Fruit fly (Drosophila melanogaster): ENCODE data around the gene Lipt2.
A peak's percentile ranks its signal among the peaks of the same experiment; 100 is the strongest.

Lipt2 gene

DNA sequence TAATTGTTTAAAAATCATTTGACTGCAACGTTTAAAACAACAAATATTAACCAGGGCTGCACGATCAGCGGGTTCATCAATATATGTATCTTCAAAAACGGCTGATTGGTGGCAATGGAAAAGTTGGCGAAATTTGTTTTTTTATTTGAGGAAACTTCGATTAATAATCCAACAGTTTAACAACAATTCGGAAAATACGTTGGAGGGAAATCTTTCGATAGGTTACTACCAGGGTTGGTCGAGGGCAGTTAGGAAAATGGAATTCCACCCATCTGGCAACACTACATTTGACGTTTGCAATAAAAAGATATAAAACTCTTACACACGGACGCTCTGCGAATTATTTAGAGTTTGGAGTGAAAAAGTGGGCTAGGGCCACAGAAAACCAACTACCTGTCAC, at the start of gene Lipt2, which contains the start of gene CG14650:
Lipt2 (minus strand) TSS at position 217 of the 400 bp plus-strand sequence.
CG14650 (plus strand) TSS at position 275 of the 400 bp plus-strand sequence.
- TF ChIP-seq CTCF (optimal IDR thresholded peaks at IDR 0.05) = peak; percentile 8 to 9
- TF ChIP-seq CG8478 (optimal IDR thresholded peaks at IDR 0.05) = no peak

DNA sequence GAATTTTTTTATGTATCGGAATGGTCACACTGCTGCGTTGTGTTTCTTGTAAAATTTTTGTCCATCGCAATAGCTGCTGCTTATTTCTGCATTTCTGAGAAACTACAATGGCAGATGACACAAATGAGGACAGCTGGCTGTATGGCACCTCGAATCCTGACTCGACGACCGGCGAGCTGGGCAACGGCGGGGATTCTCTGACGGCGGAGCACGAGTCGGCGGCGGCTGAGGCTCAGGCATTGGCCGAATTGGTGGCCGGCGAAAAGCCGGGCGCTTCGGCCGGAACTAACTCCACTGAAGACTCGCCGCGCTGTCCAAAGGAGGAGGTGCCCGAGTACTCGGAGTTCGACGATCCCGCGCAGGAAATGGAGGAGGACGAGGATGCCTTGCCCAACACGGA, 47.9 kb upstream of the Lipt2 start, which contains the start of gene Fip1:
Fip1 (plus strand) TSS at position 10 of the 400 bp plus-strand sequence.
- TF ChIP-seq CG8478 (optimal IDR thresholded peaks at IDR 0.05) (no peak), CTCF (optimal IDR thresholded peaks at IDR 0.05) (no peak)

DNA sequence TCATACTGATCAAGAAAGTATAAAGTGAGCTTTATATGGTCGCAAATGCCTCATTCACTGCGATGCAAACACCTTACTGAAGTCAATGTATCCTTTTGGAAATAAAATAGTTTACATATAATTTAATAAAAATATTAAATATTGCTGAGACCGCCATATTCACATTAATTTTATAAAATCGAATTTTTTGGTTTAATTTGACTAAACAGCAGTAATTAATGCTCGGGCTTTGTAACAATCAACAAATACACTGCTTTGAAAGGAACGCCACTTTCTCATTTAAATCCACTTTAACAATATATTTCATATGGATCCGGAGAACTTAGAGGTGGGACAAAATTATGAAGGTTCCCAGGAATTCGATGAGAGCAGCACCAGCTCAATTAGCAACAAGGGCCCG, 43.4 kb upstream of the Lipt2 start, which contains the start of gene sac:
sac (plus strand) TSS at position 301 of the 400 bp plus-strand sequence.
- no peak for TF ChIP-seq CTCF (optimal IDR thresholded peaks at IDR 0.05)
- no peak for TF ChIP-seq CG8478 (optimal IDR thresholded peaks at IDR 0.05)

DNA sequence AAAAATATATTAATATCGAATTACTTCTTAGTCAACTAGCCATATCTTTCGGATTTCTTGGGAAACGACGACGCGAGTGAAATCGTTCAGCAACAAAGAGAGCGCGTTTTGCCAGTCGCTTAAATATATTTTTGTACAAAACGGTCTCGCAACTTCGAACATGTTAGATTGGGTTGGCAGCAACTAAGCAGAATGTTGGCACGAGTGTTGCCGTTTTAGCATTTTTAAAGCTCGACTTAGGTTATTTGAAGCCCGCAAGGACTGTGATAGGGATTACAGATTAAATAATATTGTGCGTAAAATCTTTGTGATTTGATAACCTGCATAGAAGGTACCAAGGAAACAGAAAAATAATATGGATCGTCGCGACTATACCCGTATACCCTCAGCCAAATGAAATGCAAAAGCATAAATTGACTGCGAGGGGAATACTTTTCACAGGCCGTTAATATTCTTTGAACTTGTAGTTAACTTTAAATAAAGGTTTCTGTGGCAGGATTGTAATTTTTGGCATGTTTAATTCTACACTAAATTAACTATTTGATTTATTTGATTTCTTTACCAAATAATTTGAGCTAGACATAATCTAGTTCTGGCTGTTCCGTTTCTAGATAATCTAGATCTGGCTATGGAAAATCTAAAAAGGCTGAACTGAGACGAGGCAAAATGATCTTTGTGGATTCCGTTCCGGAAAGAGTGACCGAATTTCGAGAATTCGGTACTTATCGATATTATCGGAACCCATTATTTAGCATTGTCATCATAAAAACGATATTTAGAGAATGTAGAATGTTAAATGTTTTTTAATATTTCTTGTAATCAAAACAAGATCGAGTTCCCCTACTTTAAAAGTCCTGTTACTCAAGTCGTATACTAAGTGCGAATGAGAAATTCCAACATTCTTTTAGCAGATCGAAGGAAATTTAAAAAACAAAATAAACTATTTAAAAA, 42.2 kb upstream of the Lipt2 start, which contains the start of gene CG31523:
CG31523 (minus strand) TSS at position 170 of the 951 bp plus-strand sequence.
- TF ChIP-seq CTCF (optimal IDR thresholded peaks at IDR 0.05) (peak in 1 of 2 experiments; percentile 28), CG8478 (optimal IDR thresholded peaks at IDR 0.05) (no peak)

DNA sequence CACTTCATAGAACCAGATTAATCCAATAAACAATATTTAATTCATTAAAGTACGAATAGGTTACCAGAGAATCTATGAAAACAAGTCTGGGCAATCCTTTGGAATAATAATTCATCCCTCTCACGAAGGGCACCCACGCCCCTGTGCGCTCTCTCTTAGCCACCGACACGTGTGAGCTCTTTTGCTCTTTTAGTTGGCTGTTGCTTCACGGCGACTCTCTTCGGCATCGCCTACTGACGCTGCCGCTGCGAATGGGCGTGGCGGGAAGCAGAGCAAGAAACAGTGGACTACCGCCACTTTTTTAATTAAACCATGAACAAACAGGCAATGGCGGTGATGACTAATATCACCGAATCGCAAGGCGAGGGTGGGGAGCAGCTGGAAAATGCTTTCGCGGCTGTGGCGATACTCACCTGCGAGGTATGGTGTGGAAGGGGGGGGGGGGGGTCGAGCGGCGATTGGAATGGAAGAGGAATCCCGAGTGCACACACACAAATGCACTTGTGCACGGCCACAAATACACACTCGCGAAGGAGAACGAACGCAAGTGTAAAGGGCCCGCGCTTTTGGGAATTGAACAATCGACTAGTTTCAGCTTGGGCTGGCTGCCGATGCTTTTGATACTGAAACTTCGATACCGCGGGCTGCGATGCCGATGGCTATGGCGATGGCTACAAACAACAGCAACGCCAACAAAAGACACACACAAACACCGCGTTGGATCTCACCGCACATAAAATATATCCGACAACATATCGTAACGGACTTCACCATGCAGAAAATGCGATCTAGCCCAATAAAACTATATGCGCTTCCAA, 41.3 kb upstream of the Lipt2 start:
- TF ChIP-seq CG8478 (optimal IDR thresholded peaks at IDR 0.05) = no peak
- TF ChIP-seq CTCF (optimal IDR thresholded peaks at IDR 0.05) = no peak

DNA sequence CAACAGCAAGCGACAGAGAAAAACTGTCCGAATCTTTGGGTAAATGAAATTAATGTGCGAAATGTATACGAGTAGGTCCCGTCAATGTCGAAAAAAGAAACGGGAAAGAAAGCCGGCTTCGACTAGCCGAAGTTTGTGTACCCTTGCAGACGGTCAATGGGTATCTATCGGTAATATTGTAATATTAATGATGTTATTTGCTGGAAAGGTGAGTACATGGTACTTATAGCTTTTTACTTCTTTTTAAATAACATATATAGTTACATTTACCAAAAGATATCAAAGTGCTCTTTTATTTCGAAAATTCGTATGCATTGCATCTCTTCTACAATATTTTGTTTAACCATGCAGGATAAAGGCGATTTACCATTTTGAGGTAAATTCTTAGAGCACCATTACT, 38.9 kb upstream of the Lipt2 start:
- no peak for TF ChIP-seq CG8478 (optimal IDR thresholded peaks at IDR 0.05)
- no peak for TF ChIP-seq CTCF (optimal IDR thresholded peaks at IDR 0.05)

DNA sequence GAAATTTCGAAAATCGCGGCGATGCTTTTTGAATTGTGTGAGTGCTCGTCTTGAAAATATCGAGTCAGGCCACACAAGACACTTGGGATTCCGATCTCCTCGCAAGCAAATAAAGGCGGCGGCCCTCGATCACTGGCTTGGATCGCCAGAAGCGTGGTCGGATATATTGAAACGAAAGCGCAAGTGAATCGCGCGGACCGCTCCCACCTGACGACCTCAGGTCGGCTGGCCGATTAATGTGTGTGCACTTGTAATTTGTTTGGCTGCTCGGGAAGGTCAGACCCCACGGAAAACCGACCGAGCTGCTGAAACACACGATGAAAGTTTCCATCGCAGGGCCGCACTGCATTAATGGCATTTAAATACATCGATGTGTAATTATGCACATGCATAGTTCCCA, 38.2 kb upstream of the Lipt2 start:
- TF ChIP-seq CTCF (optimal IDR thresholded peaks at IDR 0.05) (no peak), CG8478 (optimal IDR thresholded peaks at IDR 0.05) (no peak)

DNA sequence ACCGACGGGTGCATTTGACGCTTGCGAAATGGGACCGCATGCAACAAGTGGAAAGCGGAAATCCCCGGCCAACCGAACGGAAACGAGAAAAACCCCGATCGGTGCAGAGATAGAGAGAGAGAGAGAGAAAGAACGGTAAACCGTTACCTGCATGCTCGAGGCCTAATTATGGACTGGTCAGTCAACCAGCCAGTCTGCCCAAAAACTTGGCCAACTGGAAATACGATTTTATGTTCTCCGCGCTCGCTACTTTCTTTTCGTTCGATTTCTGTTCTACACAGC, 35.5 kb upstream of the Lipt2 start:
- no peak for TF ChIP-seq CTCF (optimal IDR thresholded peaks at IDR 0.05)
- no peak for TF ChIP-seq CG8478 (optimal IDR thresholded peaks at IDR 0.05)

DNA sequence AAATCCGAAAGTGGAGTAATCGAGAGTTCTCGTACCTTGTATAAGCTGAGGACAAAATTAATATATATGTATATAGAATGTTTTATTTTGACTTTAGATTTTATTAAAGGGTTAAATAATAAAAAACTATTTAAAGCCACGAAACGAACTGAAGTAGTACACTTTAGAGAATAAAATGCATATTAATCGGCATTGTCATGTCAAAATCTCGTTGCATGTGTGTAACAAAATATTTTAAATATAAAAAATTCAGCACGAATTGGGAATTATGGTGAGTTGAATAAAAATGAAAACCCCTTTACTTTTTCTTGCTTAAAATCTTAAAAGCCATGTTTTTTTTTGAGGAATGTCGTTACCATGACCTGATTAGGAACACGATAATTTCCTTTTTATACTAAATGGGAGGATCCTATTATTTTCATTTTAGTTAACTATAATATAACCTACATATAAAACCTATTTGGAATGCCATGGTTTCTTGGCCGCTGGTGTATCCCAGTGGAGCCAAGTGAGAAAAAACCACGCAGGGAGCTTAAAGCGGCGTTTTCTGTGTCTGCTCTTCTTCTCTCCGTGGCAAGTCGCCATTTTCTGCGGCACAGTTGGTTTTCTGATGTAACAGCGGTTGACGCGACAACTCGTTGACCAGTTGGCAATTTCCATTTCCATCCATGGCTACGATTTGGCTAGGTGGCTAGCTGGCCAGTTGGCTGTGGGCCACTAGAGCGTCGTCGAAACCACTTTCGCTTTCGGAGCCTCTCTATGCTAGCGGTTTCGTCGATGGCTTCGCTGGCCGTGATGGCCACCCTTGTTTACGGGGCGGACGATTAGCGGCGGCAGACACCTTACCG, 34.9 kb upstream of the Lipt2 start:
- no peak for TF ChIP-seq CG8478 (optimal IDR thresholded peaks at IDR 0.05)
- no peak for TF ChIP-seq CTCF (optimal IDR thresholded peaks at IDR 0.05)

DNA sequence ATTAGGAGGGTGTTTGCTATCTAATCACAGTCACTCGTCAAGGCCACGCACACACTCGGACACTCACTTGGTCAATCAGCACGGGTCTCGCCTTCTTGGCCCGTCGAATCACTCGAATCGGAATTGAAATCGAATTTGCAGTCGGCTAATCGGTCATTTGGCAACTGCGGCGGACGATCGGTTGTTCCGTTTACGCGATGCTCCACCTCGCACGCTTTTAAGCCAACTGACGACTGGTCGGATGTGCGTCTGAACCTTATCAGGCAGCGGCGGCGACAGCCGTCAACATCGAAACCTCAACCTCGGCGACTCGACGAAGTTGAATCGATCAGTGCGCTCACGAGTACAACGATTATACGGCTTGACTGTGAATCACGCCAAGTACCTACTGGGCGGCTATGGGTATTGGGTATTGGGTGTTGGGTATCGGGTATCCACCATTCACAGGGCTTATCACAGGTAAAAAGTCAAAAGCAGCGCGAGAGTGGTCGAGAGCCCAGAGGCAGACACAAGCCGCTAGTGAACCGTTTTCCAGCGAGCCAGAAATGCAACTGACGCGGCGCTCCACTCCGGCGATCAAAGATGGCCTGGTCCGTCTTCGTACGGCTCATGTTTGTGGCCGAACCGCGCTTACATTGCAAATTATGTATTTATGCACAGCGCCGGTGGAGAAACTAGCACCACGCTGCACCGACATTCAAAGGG, 34.1 kb upstream of the Lipt2 start:
- TF ChIP-seq CTCF (optimal IDR thresholded peaks at IDR 0.05) (no peak), CG8478 (optimal IDR thresholded peaks at IDR 0.05) (no peak)

DNA sequence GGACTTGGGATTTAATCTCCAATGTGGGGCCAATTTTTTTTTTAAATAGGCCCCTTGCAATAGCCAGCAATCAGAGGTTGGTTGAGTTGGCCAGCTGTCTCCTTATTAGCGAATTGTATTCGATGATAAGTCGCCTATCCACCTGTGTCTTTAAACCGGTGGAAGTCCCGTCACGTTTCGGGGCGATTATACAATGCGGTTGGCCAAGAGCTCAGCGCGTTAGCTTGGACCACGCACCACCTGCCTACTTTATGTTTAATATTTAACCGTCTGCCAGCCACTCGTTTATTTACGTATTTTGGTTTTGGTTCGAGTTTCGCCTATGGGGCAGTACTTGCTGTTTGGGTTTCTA, 33.5 kb upstream of the Lipt2 start:
- no peak for TF ChIP-seq CG8478 (optimal IDR thresholded peaks at IDR 0.05)

DNA sequence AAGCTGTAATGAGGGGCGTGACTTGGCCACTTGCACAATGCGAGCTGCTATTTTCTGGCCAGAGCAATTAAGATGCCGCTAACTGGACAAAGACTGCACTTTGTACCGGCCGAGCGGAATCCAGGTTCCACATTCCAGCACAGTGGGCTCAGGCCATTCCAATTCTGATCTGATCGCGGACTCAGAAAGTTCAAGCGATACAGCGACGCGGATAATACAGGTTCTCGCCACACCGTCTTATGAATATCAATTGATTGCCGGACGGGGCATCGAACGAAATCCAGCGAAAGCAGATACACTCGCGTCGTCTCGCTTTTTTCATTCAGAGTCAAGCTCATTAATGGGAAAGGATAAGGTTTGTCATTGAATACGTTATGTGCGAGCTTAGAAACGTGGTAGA, 31.8 kb upstream of the Lipt2 start:
- TF ChIP-seq CTCF (optimal IDR thresholded peaks at IDR 0.05) (no peak), CG8478 (optimal IDR thresholded peaks at IDR 0.05) (no peak)

DNA sequence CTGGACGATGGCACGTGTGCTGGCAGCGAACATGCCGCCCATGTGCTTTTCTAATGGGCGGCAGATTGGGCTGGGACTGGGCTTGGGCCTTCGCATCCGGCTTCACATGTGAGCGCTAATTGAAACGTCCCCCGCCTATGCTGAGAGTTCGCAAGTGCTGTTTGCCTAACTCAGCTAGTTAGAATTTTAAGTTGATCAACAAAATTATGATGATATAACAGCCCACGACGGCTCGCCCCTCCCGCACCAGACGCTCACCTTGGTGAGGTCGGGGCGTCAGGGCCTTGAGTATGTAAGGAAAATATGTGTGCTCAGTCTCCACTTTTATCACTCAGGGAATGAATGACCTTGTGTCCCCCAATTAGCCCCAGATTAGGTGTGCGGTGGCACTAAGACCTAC, 29.8 kb upstream of the Lipt2 start:
- TF ChIP-seq CTCF (optimal IDR thresholded peaks at IDR 0.05) (no peak), CG8478 (optimal IDR thresholded peaks at IDR 0.05) (no peak)

DNA sequence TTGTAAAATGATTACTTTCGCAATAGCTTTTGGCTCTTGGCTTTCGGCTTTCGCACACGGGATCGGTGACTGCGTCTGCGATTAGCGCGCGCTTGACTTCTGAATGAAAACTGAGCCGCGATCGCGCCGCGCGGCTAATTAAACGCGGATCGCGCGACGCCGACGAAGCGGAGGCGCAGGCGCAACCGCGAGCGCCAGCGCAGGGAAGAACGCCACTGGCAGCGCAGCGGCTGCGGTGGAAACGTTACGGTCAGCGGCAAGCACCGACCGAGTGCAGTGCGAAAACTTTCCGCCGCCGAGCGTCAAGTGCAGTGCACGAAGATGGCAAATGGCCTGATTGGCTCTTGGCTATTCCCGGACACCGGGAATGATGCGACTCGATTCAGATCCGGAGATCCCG, 25.7 kb upstream of the Lipt2 start, which contains the start of gene CG31522:
CG31522 (minus strand) TSS at position 101 of the 400 bp plus-strand sequence.
- TF ChIP-seq CG8478 (optimal IDR thresholded peaks at IDR 0.05) (no peak), CTCF (optimal IDR thresholded peaks at IDR 0.05) (no peak)

Data from S2 (cell line).